Fruit fly (Drosophila melanogaster): ENCODE data around the gene Ubr3.

The Ubr3 gene

dm6 chrX:7935798-7936572 is at the start of gene Ubr3:
Gene Ubr3 (plus strand): TSS chrX:7935896.
- no peak for TF ChIP-seq CG9705 (GFP tag; optimal IDR thresholded peaks at IDR 0.05)
- TF ChIP-seq N (GFP tag; optimal IDR thresholded peaks at IDR 0.05): peak; percentile 7
- no peak for TF ChIP-seq Dfd (GFP tag; optimal IDR thresholded peaks at IDR 0.05)
- TF ChIP-seq ey (GFP tag; optimal IDR thresholded peaks at IDR 0.05): no peak
- TF ChIP-seq dl (GFP tag; optimal IDR thresholded peaks at IDR 0.05; ENCODE audit: insufficient read depth in 1 of 2, partially characterized antibody in 2 of 2): no peak
- TF ChIP-seq lola (GFP tag; optimal IDR thresholded peaks at IDR 0.05): no peak
- TF ChIP-seq pan (optimal IDR thresholded peaks at IDR 0.05): no peak
- TF ChIP-seq HLH106 (tag; optimal IDR thresholded peaks at IDR 0.05): no peak
- no peak for TF ChIP-seq sv (GFP tag; optimal IDR thresholded peaks at IDR 0.05)
- TF ChIP-seq sage (GFP tag; optimal IDR thresholded peaks at IDR 0.05): no peak
- TF ChIP-seq psq (GFP tag; optimal IDR thresholded peaks at IDR 0.05): peak; percentile 27
- no peak for TF ChIP-seq woc (GFP tag; optimal IDR thresholded peaks at IDR 0.05)
- TF ChIP-seq usp (GFP tag; optimal IDR thresholded peaks at IDR 0.05): no peak
- peak; percentile 54 for TF ChIP-seq Jra (GFP tag; optimal IDR thresholded peaks at IDR 0.05)
- no peak for TF ChIP-seq CrebA (GFP tag; optimal IDR thresholded peaks at IDR 0.05; ENCODE audit: borderline replicate concordance)
- peak; percentile 10 for TF ChIP-seq Sp1 (GFP tag; optimal IDR thresholded peaks at IDR 0.05)
- no peak for TF ChIP-seq Hr83 (GFP tag; optimal IDR thresholded peaks at IDR 0.05; ENCODE audit: poor library complexity, severe bottlenecking)
- TF ChIP-seq OdsH (GFP tag; optimal IDR thresholded peaks at IDR 0.05): peak; percentile 9
- peak; percentile 59 for TF ChIP-seq h (GFP tag; optimal IDR thresholded peaks at IDR 0.05)
- peak; percentile 11 for TF ChIP-seq Abd-B (GFP tag; optimal IDR thresholded peaks at IDR 0.05)
- peak; percentile 27 for TF ChIP-seq fru (GFP tag; optimal IDR thresholded peaks at IDR 0.05)
- no peak for TF ChIP-seq Myc (optimal IDR thresholded peaks at IDR 0.05)
- TF ChIP-seq Rel (GFP tag; optimal IDR thresholded peaks at IDR 0.05): no peak
- peak; percentile 91 for TF ChIP-seq Rel (tag; optimal IDR thresholded peaks at IDR 0.05)
- peak; percentile 1 for TF ChIP-seq rgr (GFP tag; optimal IDR thresholded peaks at IDR 0.05)
- peak in 1 of 2 experiments; percentile 42 for TF ChIP-seq foxo (GFP tag; optimal IDR thresholded peaks at IDR 0.05)

dm6 chrX:7888386-7889024 is 47.2 kb upstream of the Ubr3 start, which contains the start of gene Acat1:
Gene Acat1 (minus strand): TSS chrX:7888785.
- TF ChIP-seq tai (GFP tag; optimal IDR thresholded peaks at IDR 0.05) (no peak), Mio (GFP tag; optimal IDR thresholded peaks at IDR 0.05) (peak; percentile 19), Dfd (GFP tag; optimal IDR thresholded peaks at IDR 0.05) (no peak), Dif (GFP tag; optimal IDR thresholded peaks at IDR 0.05; ENCODE audit: partially characterized antibody) (no peak), psq (GFP tag; optimal IDR thresholded peaks at IDR 0.05) (peak; percentile 80), dmrt93B (GFP tag; optimal IDR thresholded peaks at IDR 0.05) (peak; percentile 35), br (GFP tag; optimal IDR thresholded peaks at IDR 0.05) (peak; percentile 83), Rel (GFP tag; optimal IDR thresholded peaks at IDR 0.05) (no peak), Rel (tag; optimal IDR thresholded peaks at IDR 0.05) (no peak), Sp1 (GFP tag; optimal IDR thresholded peaks at IDR 0.05) (peak; percentile 53), jim (GFP tag; optimal IDR thresholded peaks at IDR 0.05) (no peak), GATAd (GFP tag; optimal IDR thresholded peaks at IDR 0.05) (peak; percentile 52), Hr83 (GFP tag; optimal IDR thresholded peaks at IDR 0.05; ENCODE audit: poor library complexity, severe bottlenecking) (peak; percentile 39), ey (GFP tag; optimal IDR thresholded peaks at IDR 0.05) (peak; percentile 83), CrebA (GFP tag; optimal IDR thresholded peaks at IDR 0.05; ENCODE audit: borderline replicate concordance) (no peak), h (GFP tag; optimal IDR thresholded peaks at IDR 0.05) (peak; percentile 89), Hnf4 (GFP tag; optimal IDR thresholded peaks at IDR 0.05) (peak; percentile 91), woc (GFP tag; optimal IDR thresholded peaks at IDR 0.05) (peak; percentile 58), sage (GFP tag; optimal IDR thresholded peaks at IDR 0.05) (peak; percentile 77), fru (GFP tag; optimal IDR thresholded peaks at IDR 0.05) (peak; percentile 87), dl (GFP tag; optimal IDR thresholded peaks at IDR 0.05; ENCODE audit: insufficient read depth in 1 of 2, partially characterized antibody in 2 of 2) (no peak), Abd-B (GFP tag; optimal IDR thresholded peaks at IDR 0.05) (no peak), Jra (GFP tag; optimal IDR thresholded peaks at IDR 0.05) (peak; percentile 86), Myc (optimal IDR thresholded peaks at IDR 0.05) (no peak), Hr78 (GFP tag; optimal IDR thresholded peaks at IDR 0.05) (no peak), Vsx2 (GFP tag; optimal IDR thresholded peaks at IDR 0.05; ENCODE audit: partially characterized antibody) (no peak), foxo (GFP tag; optimal IDR thresholded peaks at IDR 0.05) (peak in 1 of 2 experiments; percentile 90), usp (GFP tag; optimal IDR thresholded peaks at IDR 0.05) (no peak), dsf (GFP tag; optimal IDR thresholded peaks at IDR 0.05; ENCODE audit: borderline replicate concordance) (peak; percentile 58), HLH106 (tag; optimal IDR thresholded peaks at IDR 0.05) (peak; percentile 69), N (GFP tag; optimal IDR thresholded peaks at IDR 0.05) (no peak), lola (GFP tag; optimal IDR thresholded peaks at IDR 0.05) (no peak), OdsH (GFP tag; optimal IDR thresholded peaks at IDR 0.05) (peak; percentile 81), CG9705 (GFP tag; optimal IDR thresholded peaks at IDR 0.05) (peak; percentile 11), CG32264 (GFP tag; optimal IDR thresholded peaks at IDR 0.05) (peak; percentile 59), brk (GFP tag; optimal IDR thresholded peaks at IDR 0.05) (no peak), pan (optimal IDR thresholded peaks at IDR 0.05) (no peak), rgr (GFP tag; optimal IDR thresholded peaks at IDR 0.05) (peak; percentile 89), sv (GFP tag; optimal IDR thresholded peaks at IDR 0.05) (peak; percentile 34)

Measured in whole organism, wandering third instar larva.